Worm (Caenorhabditis elegans): ENCODE measurements around the gene K12B6.9.

The K12B6.9 gene

DNA sequence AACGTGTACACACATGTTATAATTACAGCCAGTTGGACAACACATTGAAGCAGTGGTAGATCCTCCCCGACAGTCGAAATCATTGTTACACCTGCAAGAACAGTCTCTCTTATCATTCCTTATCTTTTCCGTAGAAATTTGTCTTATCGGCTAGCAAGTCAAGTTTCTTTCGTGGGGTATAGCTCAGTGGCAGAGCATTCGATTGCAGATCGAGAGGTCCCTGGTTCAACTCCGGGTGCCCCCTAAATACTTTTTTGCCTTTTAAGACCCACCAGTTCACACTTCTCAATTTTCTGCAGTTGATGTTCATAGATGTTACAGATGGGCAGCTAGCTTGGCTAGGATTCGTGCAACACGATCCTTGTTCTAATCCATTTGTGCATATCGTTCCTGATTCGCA is 42.8 kb upstream of the K12B6.9 start (continued):
- TF ChIP-seq nhr-179 (tag; optimal IDR thresholded peaks at IDR 0.05) (no peak), F33H1.4 (GFP tag; IDR thresholded peaks at IDR 0.05) (peak; percentile 33; the same call in 1 of the 2 replicates), attf-3 (GFP tag; conservative IDR thresholded peaks at IDR 0.05) (peak; percentile 54), hlh-26 (GFP tag; conservative IDR thresholded peaks at IDR 0.05) (no peak), ztf-3 (GFP tag; optimal IDR thresholded peaks at IDR 0.05) (no peak), lir-1 (GFP tag; conservative IDR thresholded peaks at IDR 0.05) (no peak), F22D6.2 (tag; optimal IDR thresholded peaks at IDR 0.05) (no peak), bed-2 (GFP tag; IDR thresholded peaks at IDR 0.05) (0 out of 2 replicates have a peak, but pooled peaks have one; percentile 19), xnd-1 (tag; optimal IDR thresholded peaks at IDR 0.05) (no peak), lsy-27 (tag; optimal IDR thresholded peaks at IDR 0.05; ENCODE audit: borderline replicate concordance, insufficient read depth) (no peak), attf-6 (GFP tag; IDR thresholded peaks at IDR 0.05) (no peak), dpff-1 (tag; optimal IDR thresholded peaks at IDR 0.05) (no peak), die-1 (tag; optimal IDR thresholded peaks at IDR 0.05) (peak; percentile 86), nhr-80 (tag; optimal IDR thresholded peaks at IDR 0.05) (peak; percentile 35), ztf-25 (GFP tag; IDR thresholded peaks at IDR 0.05) (peak; percentile 67; the same call in 1 of the 2 replicates), lin-35 (GFP tag; optimal IDR thresholded peaks at IDR 0.05) (no peak), zim-3 (tag; optimal IDR thresholded peaks at IDR 0.05) (peak; percentile 11), unc-130 (GFP tag; optimal IDR thresholded peaks at IDR 0.05) (peak; percentile 28), lag-1 (GFP tag; IDR thresholded peaks at IDR 0.05) (0 out of 2 replicates have a peak, but pooled peaks have one; percentile 69), fkh-3 (tag; optimal IDR thresholded peaks at IDR 0.05) (peak; percentile 2), snpc-3.4 (tag; optimal IDR thresholded peaks at IDR 0.05) (no peak), K12H6.12 (tag; optimal IDR thresholded peaks at IDR 0.05) (peak; percentile 17), dpl-1 (GFP tag; optimal IDR thresholded peaks at IDR 0.05) (no peak), tbp1 (GFP tag; optimal IDR thresholded peaks at IDR 0.05) (peak; percentile 91), aptf-3 (GFP tag; IDR thresholded peaks at IDR 0.05) (peak; percentile 74; the same call in 1 of the 2 replicates), Y95B8A.8 (GFP tag; IDR thresholded peaks at IDR 0.05) (no peak), ceh-40 (GFP tag; IDR thresholded peaks at IDR 0.05) (peak; percentile 91), ztf-6 (GFP tag; IDR thresholded peaks at IDR 0.05) (0 out of 2 replicates have a peak, but pooled peaks have one; percentile 39), ceh-58 (GFP tag; IDR thresholded peaks at IDR 0.05) (no peak), Y67H2A.10 (GFP tag; conservative IDR thresholded peaks at IDR 0.05) (no peak), F49E8.2 (tag; optimal IDR thresholded peaks at IDR 0.05; ENCODE audit: insufficient read depth) (no peak), B0336.3 (GFP tag; IDR thresholded peaks at IDR 0.05) (no peak), ceh-79 (tag; optimal IDR thresholded peaks at IDR 0.05) (peak; percentile 75), ztf-22 (GFP tag; optimal IDR thresholded peaks at IDR 0.05) (peak; percentile 7), F57C9.4 (tag; optimal IDR thresholded peaks at IDR 0.05) (no peak), aptf-2 (GFP tag; conservative IDR thresholded peaks at IDR 0.05) (no peak), snpc-1.3 (tag; optimal IDR thresholded peaks at IDR 0.05; ENCODE audit: insufficient read depth) (no peak), rec-8 (tag; optimal IDR thresholded peaks at IDR 0.05) (peak; percentile 5 to 85), egrh-3 (GFP tag; IDR thresholded peaks at IDR 0.05) (peak; percentile 34; the same call in 1 of the 2 replicates), rpc-1 (optimal IDR thresholded peaks at IDR 0.05) (peak; percentile 81), rpc-1 (tag; optimal IDR thresholded peaks at IDR 0.05) (peak; percentile 86), snpc-1.1 (tag; optimal IDR thresholded peaks at IDR 0.05; ENCODE audit: insufficient read depth) (no peak), him-1 (tag; optimal IDR thresholded peaks at IDR 0.05) (peak; percentile 65), B0019.2 (GFP tag; conservative IDR thresholded peaks at IDR 0.05) (no peak), K11D2.4 (GFP tag; IDR thresholded peaks at IDR 0.05) (0 out of 2 replicates have a peak, but pooled peaks have one; percentile 26), nhr-27 (tag; optimal IDR thresholded peaks at IDR 0.05) (peak; percentile 83), akir-1 (GFP tag; optimal IDR thresholded peaks at IDR 0.05) (no peak), attf-5 (GFP tag; optimal IDR thresholded peaks at IDR 0.05) (peak; percentile 58)
